Fruit fly (Drosophila melanogaster) whole organism, wandering third instar larva: Measurements from ENCODE around the gene Hmt-1.

ENCODE experiments used
- Abd-B ChIP-seq: fragments of >200 bp; optimal IDR thresholded peaks from 2 replicates; lab custom pipeline; 2017; ENCODE audit warnings: missing biosample characterization, missing genetic modification characterization
- CG32264 ChIP-seq: fragments of 200-800 bp; sonication (Bioruptor generic); optimal IDR thresholded peaks from 2 replicates; lab custom pipeline; 2016; ENCODE audit warnings: missing biosample characterization, missing genetic modification characterization
- CG9705 ChIP-seq: fragments of 200-800 bp; sonication (Bioruptor generic); optimal IDR thresholded peaks from 2 replicates; lab custom pipeline; 2018; ENCODE audit warnings: missing biosample characterization, mild to moderate bottlenecking, missing genetic modification characterization
- CrebA ChIP-seq: fragments of 200-800 bp; sonication (Bioruptor generic); optimal IDR thresholded peaks from 2 replicates; lab custom pipeline; 2016; ENCODE audit warnings: missing biosample characterization, mild to moderate bottlenecking, missing genetic modification characterization, borderline replicate concordance
- Dfd ChIP-seq: fragments of >200 bp; optimal IDR thresholded peaks from 2 replicates; lab custom pipeline; 2017; ENCODE audit warnings: missing biosample characterization, missing genetic modification characterization
- Dif ChIP-seq: fragments of 200-275, 200-300 bp; sonication (Bioruptor generic); optimal IDR thresholded peaks from 2 replicates; lab custom pipeline; 2018; ENCODE audit warnings: missing biosample characterization, missing genetic modification characterization; ENCODE audit not compliant: partially characterized antibody
- GATAd ChIP-seq: sonication (Bioruptor generic); optimal IDR thresholded peaks from 2 replicates; lab custom pipeline; 2016; ENCODE audit warnings: missing biosample characterization, missing genetic modification characterization
- HLH106 ChIP-seq: fragments of 200-800 bp; optimal IDR thresholded peaks from 3 replicates; lab custom pipeline; 2019; ENCODE audit warnings: missing biosample characterization, mild to moderate bottlenecking, missing genetic modification characterization, moderate library complexity
- Hnf4 ChIP-seq: fragments of 200-800 bp; sonication (Bioruptor generic); optimal IDR thresholded peaks from 2 replicates; lab custom pipeline; 2016; ENCODE audit warnings: missing biosample characterization, mild to moderate bottlenecking, missing genetic modification characterization
- Hr78 ChIP-seq: fragments of >200 bp; optimal IDR thresholded peaks from 2 replicates; lab custom pipeline; 2017; ENCODE audit warnings: missing biosample characterization, missing genetic modification characterization
- Hr83 ChIP-seq: fragments of 200-300 bp; sonication (Bioruptor generic); optimal IDR thresholded peaks from 2 replicates; lab custom pipeline; 2016; ENCODE audit warnings: missing biosample characterization, mild to moderate bottlenecking, missing genetic modification characterization, moderate library complexity; ENCODE audit not compliant: poor library complexity, severe bottlenecking
- Jra ChIP-seq: sonication (Bioruptor generic); optimal IDR thresholded peaks from 2 replicates; lab custom pipeline; 2016; ENCODE audit warnings: missing biosample characterization, missing genetic modification characterization
- Mio ChIP-seq: sonication (Bioruptor generic); optimal IDR thresholded peaks from 2 replicates; lab custom pipeline; 2016; ENCODE audit warnings: missing biosample characterization, missing genetic modification characterization
- Myc ChIP-seq: fragments of >200 bp; optimal IDR thresholded peaks from 2 replicates; lab custom pipeline; 2017
- N ChIP-seq: fragments of >200 bp; optimal IDR thresholded peaks from 2 replicates; lab custom pipeline; 2018; ENCODE audit warnings: missing biosample characterization, missing external identifiers, missing genetic modification characterization
- OdsH ChIP-seq: fragments of 200-800 bp; sonication (Bioruptor generic); optimal IDR thresholded peaks from 2 replicates; lab custom pipeline; 2016; ENCODE audit warnings: missing biosample characterization, mild to moderate bottlenecking, missing genetic modification characterization
- Rel ChIP-seq, 2 experiments: fragments of 200-800 bp; sonication (Bioruptor generic) in 1 of 2; optimal IDR thresholded peaks; 2 replicates in 1 of 2; 3 replicates in 1 of 2; lab custom pipeline; 2016 to 2019; ENCODE audit warnings: mild to moderate bottlenecking in 2 of 2, missing biosample characterization in 2 of 2, missing genetic modification characterization in 2 of 2, moderate library complexity in 1 of 2
- Sp1 ChIP-seq: fragments of 200-800 bp; sonication (Bioruptor generic); optimal IDR thresholded peaks from 3 replicates; lab custom pipeline; 2019; ENCODE audit warnings: missing biosample characterization, mild to moderate bottlenecking, missing genetic modification characterization, moderate library complexity
- Vsx2 ChIP-seq: fragments of 200-300, 225-300 bp; sonication (Bioruptor generic); optimal IDR thresholded peaks from 2 replicates; lab custom pipeline; 2018; ENCODE audit warnings: missing biosample characterization, missing genetic modification characterization; ENCODE audit not compliant: partially characterized antibody
- br ChIP-seq: fragments of 200-800 bp; sonication (Bioruptor generic); optimal IDR thresholded peaks from 2 replicates; lab custom pipeline; 2016; ENCODE audit warnings: missing biosample characterization, missing genetic modification characterization
- brk ChIP-seq: fragments of 200-800 bp; sonication (Bioruptor generic); optimal IDR thresholded peaks from 2 replicates; lab custom pipeline; 2016; ENCODE audit warnings: missing biosample characterization, mild to moderate bottlenecking, missing genetic modification characterization
- dl ChIP-seq, 2 experiments: fragments of 175-275, 200-275 bp in 1 of 2; fragments of 200-275 bp in 1 of 2; sonication (Bioruptor generic); optimal IDR thresholded peaks; lab custom pipeline; 2018; ENCODE audit warnings: mild to moderate bottlenecking in 2 of 2, missing biosample characterization in 2 of 2, missing genetic modification characterization in 2 of 2, moderate library complexity in 2 of 2; ENCODE audit not compliant: partially characterized antibody in 2 of 2, insufficient read depth in 1 of 2
- dmrt93B ChIP-seq: fragments of 200-800 bp; sonication (Bioruptor generic); optimal IDR thresholded peaks from 2 replicates; lab custom pipeline; 2018; ENCODE audit warnings: missing biosample characterization, mild to moderate bottlenecking, missing genetic modification characterization
- dsf ChIP-seq: sonication (Bioruptor generic); optimal IDR thresholded peaks from 2 replicates; lab custom pipeline; 2016; ENCODE audit warnings: missing biosample characterization, missing genetic modification characterization, borderline replicate concordance
- ey ChIP-seq: fragments of 200-800 bp; sonication (Bioruptor generic); optimal IDR thresholded peaks from 2 replicates; lab custom pipeline; 2016; ENCODE audit warnings: missing biosample characterization, missing genetic modification characterization
- foxo ChIP-seq, 2 experiments: fragments of 200-800 bp; sonication (Bioruptor generic); optimal IDR thresholded peaks; 2 replicates in 1 of 2; 3 replicates in 1 of 2; lab custom pipeline; 2016 to 2017; ENCODE audit warnings: missing biosample characterization in 2 of 2, missing genetic modification characterization in 2 of 2
- fru ChIP-seq: fragments of 200-800 bp; sonication (Bioruptor generic); optimal IDR thresholded peaks from 3 replicates; lab custom pipeline; 2016; ENCODE audit warnings: missing biosample characterization, mild to moderate bottlenecking, missing genetic modification characterization
- h ChIP-seq: fragments of 200-800 bp; sonication (Bioruptor generic); optimal IDR thresholded peaks from 3 replicates; lab custom pipeline; 2016; ENCODE audit warnings: missing biosample characterization, mild to moderate bottlenecking, missing genetic modification characterization
- jim ChIP-seq: fragments of 175-275, 200-325 bp; sonication (Bioruptor generic); optimal IDR thresholded peaks from 2 replicates; lab custom pipeline; 2016; ENCODE audit warnings: missing biosample characterization, mild to moderate bottlenecking, missing genetic modification characterization
- lola ChIP-seq: fragments of >200 bp; optimal IDR thresholded peaks from 2 replicates; lab custom pipeline; 2017; ENCODE audit warnings: missing biosample characterization, missing genetic modification characterization
- pan ChIP-seq: fragments of >200 bp; optimal IDR thresholded peaks from 2 replicates; lab custom pipeline; 2017
- psq ChIP-seq: fragments of 200-800 bp; sonication (Bioruptor generic); optimal IDR thresholded peaks from 3 replicates; lab custom pipeline; 2017; ENCODE audit warnings: missing biosample characterization, mild to moderate bottlenecking, missing genetic modification characterization, moderate library complexity
- rgr ChIP-seq: fragments of 200-800 bp; sonication (Bioruptor generic); optimal IDR thresholded peaks from 3 replicates; lab custom pipeline; 2016; ENCODE audit warnings: missing biosample characterization, mild to moderate bottlenecking, missing genetic modification characterization
- sage ChIP-seq: fragments of 200-800 bp; sonication (Bioruptor generic); optimal IDR thresholded peaks from 2 replicates; lab custom pipeline; 2016; ENCODE audit warnings: missing biosample characterization, mild to moderate bottlenecking, missing genetic modification characterization
- sv ChIP-seq: fragments of 200-800 bp; sonication (Bioruptor generic); optimal IDR thresholded peaks from 3 replicates; lab custom pipeline; 2016; ENCODE audit warnings: missing biosample characterization, missing genetic modification characterization
- tai ChIP-seq: sonication (Bioruptor generic); optimal IDR thresholded peaks from 2 replicates; lab custom pipeline; 2016; ENCODE audit warnings: missing biosample characterization, missing genetic modification characterization
- usp ChIP-seq: fragments of >200 bp; optimal IDR thresholded peaks from 2 replicates; lab custom pipeline; 2017; ENCODE audit warnings: missing biosample characterization, missing genetic modification characterization
- woc ChIP-seq: sonication (Bioruptor generic); optimal IDR thresholded peaks from 2 replicates; lab custom pipeline; 2016; ENCODE audit warnings: missing biosample characterization, mild to moderate bottlenecking, missing genetic modification characterization

The Hmt-1 gene

DNA sequence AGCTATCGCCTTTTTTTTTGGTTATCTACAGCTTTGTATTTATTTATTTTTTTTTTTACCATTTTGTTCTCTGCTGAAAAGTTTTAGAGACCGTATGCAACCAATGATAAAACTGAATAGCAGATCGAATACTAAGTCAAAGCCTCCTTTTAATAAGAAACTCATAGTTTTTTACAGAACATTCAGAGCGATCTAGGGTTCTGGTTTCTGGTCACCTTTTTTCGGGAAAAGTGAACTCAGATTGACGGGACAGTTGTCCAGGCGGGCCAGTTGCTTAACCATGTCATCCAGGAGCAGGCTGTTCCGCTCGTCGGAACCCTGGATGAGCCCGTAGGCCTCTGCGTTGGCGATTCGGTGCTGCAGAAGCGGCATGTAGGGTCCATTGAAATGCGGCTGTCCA, 23.9 kb downstream of the Hmt-1 start, which contains the start of gene CG43318:
TSS of gene CG43318 (minus strand) at position 101 of the 400 bp plus-strand sequence.
- TF ChIP-seq Myc (lab: Kevin White, UChicago): no peak
- TF ChIP-seq, all 38 proteins: peak for 0

DNA sequence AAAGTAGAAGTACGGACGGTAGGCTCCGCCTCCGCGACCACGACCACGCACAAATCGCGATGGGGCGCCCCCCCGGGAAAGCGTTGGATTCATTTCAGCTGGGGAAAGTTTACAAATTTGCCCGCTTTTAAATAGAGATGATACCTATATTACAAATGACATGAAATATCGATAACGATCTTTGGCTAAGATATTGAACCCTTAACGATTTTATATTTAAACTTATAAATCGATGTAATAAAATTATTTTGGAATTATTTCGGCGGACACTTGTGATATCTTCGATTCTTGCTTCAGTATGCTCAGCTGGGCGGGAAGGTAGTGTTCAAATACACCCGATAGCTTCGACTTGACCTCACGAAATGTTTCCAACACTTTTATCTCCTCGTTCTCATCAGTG, 24.7 kb downstream of the Hmt-1 start, which contains the start of gene rec:
TSS of gene rec (minus strand) at position 108 of the 400 bp plus-strand sequence.
- no peak for TF ChIP-seq rgr (GFP tag; lab: Kevin White, UChicago)
- TF ChIP-seq woc (GFP tag; lab: Kevin White, UChicago): no peak

- TF ChIP-seq Myc (lab: Kevin White, UChicago) (no peak), CrebA (GFP tag; lab: Kevin White, UChicago) (no peak), psq (peak; percentile 43), usp (no peak), woc (GFP tag; lab: Kevin White, UChicago) (no peak), Dif (GFP tag; lab: Kevin White, UChicago) (no peak), Abd-B (GFP tag; lab: Kevin White, UChicago) (no peak), dmrt93B (GFP tag; lab: Kevin White, UChicago) (peak; percentile 57), CG9705 (peak; percentile 56), Sp1 (GFP tag; lab: Kevin White, UChicago) (peak; percentile 77), sage (GFP tag; lab: Kevin White, UChicago) (no peak), Hr78 (GFP tag; lab: Kevin White, UChicago) (no peak), ey (peak; percentile 57), Hr83 (GFP tag; lab: Kevin White, UChicago) (no peak), HLH106 (tag; lab: Kevin White, UChicago) (peak; percentile 84), GATAd (no peak), fru (GFP tag; lab: Kevin White, UChicago) (peak; percentile 58), Rel (GFP tag; optimal IDR thresholded peaks at IDR 0.05; lab: Kevin White, UChicago) (no peak), Rel (tag; optimal IDR thresholded peaks at IDR 0.05; lab: Kevin White, UChicago) (peak; percentile 46), dsf (GFP tag; lab: Kevin White, UChicago) (no peak), Vsx2 (no peak), OdsH (GFP tag; lab: Kevin White, UChicago) (peak; percentile 57), pan (no peak), CG32264 (GFP tag; lab: Kevin White, UChicago) (peak; percentile 34), rgr (GFP tag; lab: Kevin White, UChicago) (peak; percentile 45), br (GFP tag; lab: Kevin White, UChicago) (peak; percentile 70), h (GFP tag; lab: Kevin White, UChicago) (peak; percentile 48), dl (GFP tag; optimal IDR thresholded peaks at IDR 0.05; lab: Kevin White, UChicago; ENCODE audit: insufficient read depth in 1 of 2, partially characterized antibody in 2 of 2) (no peak), foxo (GFP tag; optimal IDR thresholded peaks at IDR 0.05; lab: Kevin White, UChicago) (peak in 1 of 2 experiments; percentile 50), Mio (GFP tag; lab: Kevin White, UChicago) (no peak), Dfd (GFP tag; lab: Kevin White, UChicago) (no peak), jim (no peak), lola (GFP tag; lab: Kevin White, UChicago) (no peak), sv (GFP tag; lab: Kevin White, UChicago) (no peak), Hnf4 (GFP tag; lab: Kevin White, UChicago) (no peak), tai (GFP tag; lab: Kevin White, UChicago) (no peak), brk (no peak), N (no peak), Jra (GFP tag; lab: Kevin White, UChicago) (no peak)
Observed at dm6 chr3R:15827559-15827958, 29.7 kb downstream of the Hmt-1 start.
